Fruit fly (Drosophila melanogaster) whole organism, embryonic: ENCODE measurements around the gene Kua.

Source experiments
- Atf6 ChIP-seq: fragments of 200-800 bp; sonication (Bioruptor generic); IDR thresholded peaks from 2 replicates; pipeline ENCODE4 v1.3.6; 2022; ENCODE audit warnings: missing biosample characterization, missing genetic modification characterization
- B-H1 ChIP-seq: fragments of 200-800 bp; sonication (Bioruptor generic); IDR thresholded peaks from 3 replicates; pipeline ENCODE4 v1.3.6; 2022; ENCODE audit warnings: missing biosample characterization, missing genetic modification characterization
- CG12299 ChIP-seq: fragments of 200-800 bp; sonication (Bioruptor generic); optimal IDR thresholded peaks from 2 replicates; lab custom pipeline; 2018; ENCODE audit warnings: missing biosample characterization, mild to moderate bottlenecking, missing genetic modification characterization
- CG12744 ChIP-seq: fragments of 200-800 bp; sonication (Bioruptor generic); optimal IDR thresholded peaks from 2 replicates; lab custom pipeline; 2016; ENCODE audit warnings: missing biosample characterization, missing genetic modification characterization
- CG14667 ChIP-seq: fragments of 200-800 bp; sonication (Bioruptor generic); IDR thresholded peaks from 2 replicates; pipeline ENCODE4 v1.3.6; 2022; ENCODE audit warnings: missing biosample characterization, missing genetic modification characterization
- CG1603 ChIP-seq: fragments of 200-800 bp; sonication (Bioruptor generic); optimal IDR thresholded peaks from 2 replicates; lab custom pipeline; 2019; ENCODE audit warnings: missing biosample characterization, mild to moderate bottlenecking, missing genetic modification characterization, moderate library complexity
- CG1647 ChIP-seq: fragments of 200-800 bp; sonication (Bioruptor generic); optimal IDR thresholded peaks from 3 replicates; lab custom pipeline; 2016; ENCODE audit warnings: missing biosample characterization, missing genetic modification characterization
- CG17328 ChIP-seq: fragments of 200-800 bp; sonication (Bioruptor generic); IDR thresholded peaks from 2 replicates; pipeline ENCODE4 v1.3.6; 2022; ENCODE audit warnings: missing biosample characterization, missing genetic modification characterization
- CG18011 ChIP-seq: fragments of 200-800 bp; sonication (Bioruptor generic); optimal IDR thresholded peaks from 2 replicates; lab custom pipeline; 2017; ENCODE audit warnings: missing biosample characterization, missing genetic modification characterization, mild to moderate bottlenecking, moderate library complexity, missing genotype
- CG18599 ChIP-seq: fragments of 200-800 bp; sonication (Bioruptor generic); optimal IDR thresholded peaks from 3 replicates; lab custom pipeline; 2017; ENCODE audit warnings: missing biosample characterization, missing genetic modification characterization, mild to moderate bottlenecking, moderate library complexity, missing genetic modification reagents
- CG32532 ChIP-seq: fragments of 200-800 bp; sonication (Bioruptor generic); IDR thresholded peaks from 2 replicates; pipeline ENCODE4 v1.3.6; 2022; ENCODE audit warnings: missing biosample characterization, missing genetic modification characterization
- CG4360 ChIP-seq: fragments of 200-800 bp; sonication (Bioruptor generic); IDR thresholded peaks from 2 replicates; pipeline ENCODE4 v1.3.6; 2022; ENCODE audit warnings: missing biosample characterization, missing genetic modification characterization
- CG5180 ChIP-seq: fragments of 200-800 bp; sonication (Bioruptor generic); optimal IDR thresholded peaks from 3 replicates; lab custom pipeline; 2017; ENCODE audit warnings: missing biosample characterization, missing genetic modification characterization, mild to moderate bottlenecking, moderate library complexity, missing genetic modification reagents
- CG6683 ChIP-seq: fragments of 200-800 bp; sonication (Bioruptor generic); optimal IDR thresholded peaks from 2 replicates; lab custom pipeline; 2017; ENCODE audit warnings: missing biosample characterization, mild to moderate bottlenecking, missing genetic modification characterization, missing genetic modification reagents
- CG6765 ChIP-seq: fragments of 200-800 bp; sonication (Bioruptor generic); optimal IDR thresholded peaks from 3 replicates; lab custom pipeline; 2017; ENCODE audit warnings: missing biosample characterization, mild to moderate bottlenecking, missing genetic modification characterization
- CG6791 ChIP-seq: fragments of 200-800 bp; sonication (Bioruptor generic); IDR thresholded peaks from 3 replicates; pipeline ENCODE4 v1.3.6; 2022; ENCODE audit warnings: missing biosample characterization, missing genetic modification characterization; ENCODE audit not compliant: partially characterized antibody
- CG7556 ChIP-seq: fragments of 200-800 bp; sonication (Bioruptor generic); optimal IDR thresholded peaks from 2 replicates; lab custom pipeline; 2017; ENCODE audit warnings: missing biosample characterization, mild to moderate bottlenecking, missing genetic modification characterization
- CG7963 ChIP-seq: fragments of 200-800 bp; sonication (Bioruptor generic); IDR thresholded peaks from 3 replicates; pipeline ENCODE4 v1.3.6; 2022; ENCODE audit warnings: missing biosample characterization, missing genetic modification characterization; ENCODE audit not compliant: partially characterized antibody
- CG7987 ChIP-seq: fragments of 200-800 bp; sonication (Bioruptor generic); optimal IDR thresholded peaks from 2 replicates; lab custom pipeline; 2018; ENCODE audit warnings: missing biosample characterization, mild to moderate bottlenecking, missing genetic modification characterization, moderate library complexity
- CG8290 ChIP-seq, 3 experiments: fragments of 200-800 bp; sonication (Bioruptor generic); optimal IDR thresholded peaks; 2 replicates each; lab custom pipeline; 2016 to 2019; ENCODE audit warnings: missing biosample characterization in 3 of 3, missing genetic modification characterization in 3 of 3, mild to moderate bottlenecking in 2 of 3, moderate library complexity in 1 of 3
- CG8478 ChIP-seq: fragments of >200 bp; optimal IDR thresholded peaks from 2 replicates; lab custom pipeline; 2018
- CG9797 ChIP-seq: fragments of 200-800 bp; sonication (Bioruptor generic); optimal IDR thresholded peaks from 3 replicates; lab custom pipeline; 2018; ENCODE audit warnings: missing biosample characterization, mild to moderate bottlenecking, missing genetic modification characterization
- CrebB ChIP-seq: fragments of 200-800 bp; sonication (Bioruptor generic); optimal IDR thresholded peaks from 3 replicates; lab custom pipeline; 2018; ENCODE audit warnings: missing biosample characterization, mild to moderate bottlenecking, missing genetic modification characterization
- Elba2 ChIP-seq: fragments of 200-800 bp; sonication (Bioruptor generic); optimal IDR thresholded peaks from 3 replicates; lab custom pipeline; 2016; ENCODE audit warnings: missing biosample characterization, missing genetic modification characterization
- Hand ChIP-seq: fragments of 200-800 bp; sonication (Bioruptor generic); optimal IDR thresholded peaks from 2 replicates; lab custom pipeline; 2017; ENCODE audit warnings: mild to moderate bottlenecking, missing biosample characterization, missing genetic modification reagents, missing genetic modification characterization
- Lpt ChIP-seq: fragments of >200 bp; optimal IDR thresholded peaks from 2 replicates; lab custom pipeline; 2018; ENCODE audit warnings: missing biosample characterization, missing genetic modification characterization
- Nf-YC ChIP-seq: fragments of 200-800 bp; optimal IDR thresholded peaks from 3 replicates; lab custom pipeline; 2019; ENCODE audit warnings: missing biosample characterization, mild to moderate bottlenecking, missing genetic modification characterization, moderate library complexity
- Pdp1 ChIP-seq, 2 experiments: fragments of 200-800 bp; sonication (Bioruptor generic); optimal IDR thresholded peaks; 3 replicates each; lab custom pipeline; 2016; ENCODE audit warnings: missing biosample characterization in 2 of 2, missing genetic modification characterization in 2 of 2, mild to moderate bottlenecking in 1 of 2, moderate library complexity in 1 of 2
- Rfx ChIP-seq: fragments of 200-800 bp; sonication (Bioruptor generic); IDR thresholded peaks from 2 replicates; pipeline ENCODE4 v1.3.6; 2022; ENCODE audit warnings: missing biosample characterization, missing genetic modification characterization
- Sin3A ChIP-seq: fragments of >200 bp; optimal IDR thresholded peaks from 2 replicates; lab custom pipeline; 2018
- Sox100B ChIP-seq: fragments of 200-800 bp; sonication (Bioruptor generic); optimal IDR thresholded peaks from 3 replicates; lab custom pipeline; 2018; ENCODE audit warnings: missing biosample characterization, mild to moderate bottlenecking, missing genetic modification characterization
- Sox102F ChIP-seq: fragments of 200-800 bp; sonication (Bioruptor generic); optimal IDR thresholded peaks from 2 replicates; lab custom pipeline; 2018; ENCODE audit warnings: missing biosample characterization, mild to moderate bottlenecking, missing genetic modification characterization, moderate library complexity
- TFAM ChIP-seq: fragments of 200-800 bp; sonication (Bioruptor generic); optimal IDR thresholded peaks from 2 replicates; lab custom pipeline; 2017; ENCODE audit warnings: missing biosample characterization, missing genetic modification characterization, inconsistent platforms
- Tbp ChIP-seq: fragments of >200 bp; optimal IDR thresholded peaks from 2 replicates; lab custom pipeline; 2018; ENCODE audit warnings: missing biosample characterization, missing genetic modification characterization
- YL-1 ChIP-seq: fragments of 200-800 bp; sonication (Bioruptor generic); optimal IDR thresholded peaks from 3 replicates; lab custom pipeline; 2017; ENCODE audit warnings: missing biosample characterization, mild to moderate bottlenecking, missing genetic modification characterization
- bcd ChIP-seq: fragments of 200-800 bp; sonication (Bioruptor generic); optimal IDR thresholded peaks from 2 replicates; lab custom pipeline; 2017; ENCODE audit warnings: missing biosample characterization, mild to moderate bottlenecking, missing genetic modification characterization
- bigmax ChIP-seq: fragments of 200-800 bp; sonication (Bioruptor generic); optimal IDR thresholded peaks from 2 replicates; lab custom pipeline; 2018; ENCODE audit warnings: missing biosample characterization, mild to moderate bottlenecking, missing genetic modification characterization
- chm ChIP-seq: fragments of 200-800 bp; sonication (Bioruptor generic); IDR thresholded peaks from 2 replicates; pipeline ENCODE4 v1.3.6; 2022; ENCODE audit warnings: missing biosample characterization, missing genetic modification characterization
- danr ChIP-seq: fragments of 200-800 bp; sonication (Bioruptor generic); IDR thresholded peaks from 2 replicates; pipeline ENCODE4 v1.3.6; 2022; ENCODE audit warnings: missing biosample characterization, missing genetic modification characterization
- gsb-n ChIP-seq: fragments of 200-800 bp; sonication (Bioruptor generic); optimal IDR thresholded peaks from 3 replicates; lab custom pipeline; 2018; ENCODE audit warnings: missing biosample characterization, mild to moderate bottlenecking, missing genetic modification characterization
- insv ChIP-seq, 2 experiments: fragments of 200-800 bp; sonication (Bioruptor generic); optimal IDR thresholded peaks; 3 replicates each; lab custom pipeline; 2016 to 2018; ENCODE audit warnings: missing biosample characterization in 2 of 2, missing genetic modification characterization in 2 of 2
- lbe ChIP-seq: fragments of 200-800 bp; sonication (Bioruptor generic); optimal IDR thresholded peaks from 2 replicates; lab custom pipeline; 2016; ENCODE audit warnings: missing biosample characterization, mild to moderate bottlenecking, missing genetic modification characterization
- nau ChIP-seq: fragments of 200-800 bp; sonication (Bioruptor generic); optimal IDR thresholded peaks from 3 replicates; lab custom pipeline; 2017; ENCODE audit warnings: missing biosample characterization, mild to moderate bottlenecking, missing genetic modification characterization, missing genetic modification reagents
- sisA ChIP-seq: fragments of 200-800 bp; sonication (Bioruptor generic); IDR thresholded peaks from 2 replicates; pipeline ENCODE4 v1.3.6; 2022; ENCODE audit warnings: missing biosample characterization, missing genetic modification characterization
- sna ChIP-seq: fragments of 200-800 bp; sonication (Bioruptor generic); IDR thresholded peaks from 2 replicates; pipeline ENCODE4 v1.3.6; 2022; ENCODE audit warnings: missing biosample characterization, missing genetic modification characterization; ENCODE audit not compliant: partially characterized antibody
- unpg ChIP-seq: fragments of 200-800 bp; sonication (Bioruptor generic); optimal IDR thresholded peaks from 3 replicates; lab custom pipeline; 2018; ENCODE audit warnings: missing biosample characterization, mild to moderate bottlenecking, missing genetic modification characterization, moderate library complexity
- vvl ChIP-seq: fragments of 200-800 bp; sonication (Bioruptor generic); IDR thresholded peaks from 2 replicates; pipeline ENCODE4 v1.3.6; 2022; ENCODE audit warnings: missing biosample characterization, missing genetic modification characterization
- zf30C ChIP-seq: fragments of 200-800 bp; sonication (Bioruptor generic); optimal IDR thresholded peaks from 3 replicates; lab custom pipeline; 2018; ENCODE audit warnings: missing biosample characterization, mild to moderate bottlenecking, missing genetic modification characterization

The Kua gene

DNA sequence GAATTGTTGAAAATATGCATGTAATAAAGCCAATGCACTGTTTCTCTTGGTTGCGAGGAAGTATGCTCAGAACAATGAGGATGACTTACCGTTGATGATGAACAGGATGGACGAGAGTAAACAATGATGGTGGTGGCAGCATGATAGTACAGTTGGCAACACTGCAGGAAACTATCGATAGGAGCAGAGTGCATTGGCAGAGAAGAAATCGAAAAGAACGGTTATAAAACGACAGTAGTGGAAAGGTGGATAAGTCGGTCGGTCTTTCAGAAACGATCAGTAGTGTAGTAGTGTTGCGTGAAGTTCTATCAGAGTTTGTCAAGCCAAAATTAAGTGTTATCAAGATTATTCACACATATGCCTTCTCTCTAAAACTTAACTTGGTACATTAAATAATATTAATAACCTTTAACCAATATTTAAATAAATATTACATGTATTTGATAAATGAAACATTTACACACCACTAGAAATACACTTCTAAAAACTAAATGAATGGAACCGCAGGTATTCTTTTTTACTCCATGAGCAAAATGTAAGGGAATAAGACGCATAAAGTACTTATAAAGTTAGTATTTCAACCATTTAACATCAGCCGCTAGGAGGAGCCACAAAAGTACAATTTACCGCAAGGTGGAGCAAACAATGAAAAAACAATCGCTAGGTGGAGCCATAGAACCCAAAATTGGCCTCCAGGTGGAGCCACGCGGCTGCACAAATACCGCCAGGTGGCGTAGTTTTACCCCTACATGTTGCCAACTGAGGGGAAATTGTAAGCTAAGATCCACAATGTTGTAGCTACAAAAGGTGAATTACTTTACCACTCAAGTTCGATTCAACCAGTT is 23.2 kb downstream of the Kua start (continued):
- TF ChIP-seq gsb-n (tag; lab: Kevin White, UChicago) = peak; percentile 64
- peak; percentile 90 for TF ChIP-seq CG7987 (GFP tag; lab: Kevin White, UChicago)
- TF ChIP-seq CrebB (tag; lab: Kevin White, UChicago) = no peak
- TF ChIP-seq CG8290 (GFP tag; optimal IDR thresholded peaks at IDR 0.05; lab: Kevin White, UChicago) = peak; percentile 99
- TF ChIP-seq CG8290 (tag; optimal IDR thresholded peaks at IDR 0.05; lab: Kevin White, UChicago) = peak; percentile 82 to 97
- peak; percentile 82 for TF ChIP-seq danr (GFP tag; lab: Robert Waterston, UW)
- peak; percentile 86 for TF ChIP-seq CG12744 (GFP tag; lab: Kevin White, UChicago)
- TF ChIP-seq CG7963 (GFP tag; lab: Robert Waterston, UW) = peak; percentile 61; the same call in 2 of the 3 replicates
- no peak for TF ChIP-seq YL-1 (GFP tag; lab: Kevin White, UChicago)
- TF ChIP-seq Sin3A = no peak
- TF ChIP-seq insv (GFP tag; optimal IDR thresholded peaks at IDR 0.05; lab: Kevin White, UChicago) = no peak
- peak; percentile 98 for TF ChIP-seq sisA (GFP tag; lab: Robert Waterston, UW)
- peak; percentile 86 for TF ChIP-seq bcd (GFP tag; lab: Kevin White, UChicago)
- peak; percentile 16 for TF ChIP-seq CG9797
- peak; percentile 91 for TF ChIP-seq CG17328 (GFP tag; lab: Robert Waterston, UW)
- peak; percentile 72 for TF ChIP-seq unpg
- no peak; the same call in 2 of the 3 replicates for TF ChIP-seq B-H1 (GFP tag; lab: Robert Waterston, UW)
- TF ChIP-seq CG1603 (tag; lab: Kevin White, UChicago) = peak; percentile 90
- no peak for TF ChIP-seq TFAM (GFP tag; lab: Kevin White, UChicago)
- peak; percentile 57 for TF ChIP-seq Sox100B (GFP tag; lab: Kevin White, UChicago)
- no peak for TF ChIP-seq CG6683 (GFP tag; lab: Kevin White, UChicago)
- TF ChIP-seq Elba2 (GFP tag; lab: Kevin White, UChicago) = peak; percentile 38
- TF ChIP-seq nau (GFP tag; lab: Kevin White, UChicago) = peak; percentile 40
- no peak for TF ChIP-seq bigmax
- no peak for TF ChIP-seq CG6765 (GFP tag; lab: Kevin White, UChicago)
- peak; percentile 99 for TF ChIP-seq Rfx (GFP tag; lab: Robert Waterston, UW)
- peak; percentile 88 for TF ChIP-seq Sox102F
- peak; percentile 99 for TF ChIP-seq CG5180
- TF ChIP-seq sna (GFP tag; lab: Robert Waterston, UW) = peak; percentile 84
- TF ChIP-seq lbe = no peak
- TF ChIP-seq CG18011 = no peak
- TF ChIP-seq Tbp = peak; percentile 20
- TF ChIP-seq vvl (GFP tag; lab: Robert Waterston, UW) = peak; percentile 91
- peak; percentile 82 to 92 for TF ChIP-seq Pdp1 (GFP tag; optimal IDR thresholded peaks at IDR 0.05; lab: Kevin White, UChicago)
- peak; percentile 29 for TF ChIP-seq CG12299
- TF ChIP-seq Nf-YC (tag; lab: Kevin White, UChicago) = peak; percentile 34
- peak; percentile 90 for TF ChIP-seq CG8478 (lab: Kevin White, UChicago)
- TF ChIP-seq CG7556 (GFP tag; lab: Kevin White, UChicago) = peak; percentile 70
- TF ChIP-seq CG32532 (GFP tag; lab: Robert Waterston, UW) = peak; percentile 98
- TF ChIP-seq chm (GFP tag; lab: Robert Waterston, UW) = peak; percentile 92
- peak; percentile 79 for TF ChIP-seq CG6791 (GFP tag; lab: Robert Waterston, UW)
- peak; percentile 95 for TF ChIP-seq CG14667 (GFP tag; lab: Robert Waterston, UW)
- TF ChIP-seq Atf6 (GFP tag; lab: Robert Waterston, UW) = peak; percentile 65
- peak; percentile 86 for TF ChIP-seq CG1647
- no peak for TF ChIP-seq Lpt
- no peak for TF ChIP-seq CG4360 (GFP tag; lab: Robert Waterston, UW)
- peak; percentile 93 for TF ChIP-seq zf30C (GFP tag; lab: Kevin White, UChicago)
- TF ChIP-seq Hand (GFP tag; lab: Kevin White, UChicago) = no peak
- TF ChIP-seq CG18599 (GFP tag; lab: Kevin White, UChicago) = peak; percentile 74
